Worm (Caenorhabditis elegans): ENCODE data around the gene F10G7.12.
A peak's percentile ranks its signal among the peaks of the same experiment; 100 is the strongest.

Gene F10G7.12

DNA sequence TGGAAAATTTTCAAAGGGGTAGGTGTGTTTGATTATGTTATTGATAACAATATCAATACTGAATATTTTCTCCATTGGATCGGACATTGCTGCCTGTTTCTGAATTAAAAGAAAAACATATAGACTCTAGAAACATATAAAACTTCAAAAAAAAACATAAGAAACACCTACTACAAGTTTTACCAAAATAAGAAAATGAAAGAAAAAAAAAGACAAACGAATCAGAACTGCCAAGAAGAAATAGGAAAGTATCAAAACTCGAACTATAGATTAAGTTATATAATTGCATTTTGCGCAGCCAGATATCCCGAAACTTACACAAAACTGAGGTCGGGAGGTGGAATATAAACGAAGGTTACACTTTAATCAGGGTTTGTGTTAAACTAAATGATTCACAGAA lies 24.2 kb upstream of the F10G7.12 start, which contains the start of gene T05A7.11:
TSS of gene T05A7.11 (minus strand) at position 101 of the 400 bp plus-strand sequence.
- TF ChIP-seq ceh-30 (tag; optimal IDR thresholded peaks at IDR 0.05) (no peak), elt-4 (tag; optimal IDR thresholded peaks at IDR 0.05) (no peak), sox-2 (GFP tag; IDR thresholded peaks at IDR 0.05) (no peak), fkh-10 (GFP tag; optimal IDR thresholded peaks at IDR 0.05) (no peak), ceh-14 (tag; optimal IDR thresholded peaks at IDR 0.05) (no peak), nhr-11 (tag; optimal IDR thresholded peaks at IDR 0.05) (no peak), npax-4 (tag; optimal IDR thresholded peaks at IDR 0.05) (no peak), gmeb-2 (tag; optimal IDR thresholded peaks at IDR 0.05) (no peak), elt-2 (tag; optimal IDR thresholded peaks at IDR 0.05) (no peak), ets-4 (tag; optimal IDR thresholded peaks at IDR 0.05) (no peak), ceh-2 (tag; optimal IDR thresholded peaks at IDR 0.05) (no peak), ama-1 (optimal IDR thresholded peaks at IDR 0.05) (no peak), ttx-3 (tag; optimal IDR thresholded peaks at IDR 0.05) (no peak), C38D4.7 (GFP tag; optimal IDR thresholded peaks at IDR 0.05) (no peak), Y22D7AL.16 (tag; optimal IDR thresholded peaks at IDR 0.05) (no peak), ceh-48 (tag; optimal IDR thresholded peaks at IDR 0.05) (no peak), dve-1 (tag; optimal IDR thresholded peaks at IDR 0.05) (no peak), ztf-16 (tag; optimal IDR thresholded peaks at IDR 0.05) (no peak), odd-2 (tag; optimal IDR thresholded peaks at IDR 0.05) (no peak), pat-9 (tag; optimal IDR thresholded peaks at IDR 0.05) (no peak)

DNA sequence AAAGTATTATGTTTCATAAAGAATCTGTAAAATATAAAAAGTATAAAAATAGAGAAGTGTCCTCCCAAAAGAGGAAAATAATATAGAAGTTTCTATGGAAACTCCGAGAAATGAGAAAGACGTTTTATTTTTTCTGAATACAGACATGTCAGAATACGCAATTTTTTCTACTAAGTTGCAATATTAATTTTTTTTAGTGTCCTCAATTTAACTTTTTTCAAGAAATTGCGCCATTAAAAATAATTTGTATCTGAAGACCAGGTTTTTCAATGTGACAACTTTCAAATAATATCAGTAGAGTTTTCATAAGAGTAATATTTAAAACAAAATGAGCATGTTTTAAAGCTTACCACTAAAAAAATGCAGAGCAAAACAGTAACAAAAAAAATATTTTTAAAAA lies 22.0 kb upstream of the F10G7.12 start, which contains the start of gene fut-5:
TSS of gene fut-5 (minus strand) at position 101 of the 400 bp plus-strand sequence.
- no peak for TF ChIP-seq F13H6.1 (tag; optimal IDR thresholded peaks at IDR 0.05)

DNA sequence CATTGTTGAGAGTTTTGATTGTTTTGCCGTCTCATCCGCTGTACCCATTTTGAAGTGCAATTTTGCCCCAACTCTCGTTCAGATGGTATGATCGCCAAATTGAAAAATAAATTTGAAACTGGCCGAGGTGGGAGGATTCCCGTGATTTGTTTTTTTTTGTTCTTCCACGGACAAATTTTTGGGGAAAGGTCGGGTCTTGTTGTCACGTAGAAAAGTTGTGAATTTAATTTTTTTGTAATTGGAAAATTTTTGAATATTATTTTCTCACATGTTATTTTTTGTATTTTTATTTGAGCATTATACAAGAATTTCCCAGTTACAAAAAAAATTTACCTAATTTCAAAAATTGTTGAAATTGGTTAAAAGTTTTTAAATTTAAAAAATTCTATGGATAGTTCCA lies 17.9 kb upstream of the F10G7.12 start, which contains the start of gene T05A7.6:
TSS of gene T05A7.6 (minus strand) at position 101 of the 400 bp plus-strand sequence.
- TF ChIP-seq ceh-34 (tag; optimal IDR thresholded peaks at IDR 0.05) = no peak
- TF ChIP-seq madf-2 (tag; optimal IDR thresholded peaks at IDR 0.05) = no peak
- TF ChIP-seq C08G9.2 (tag; optimal IDR thresholded peaks at IDR 0.05) = no peak

ce11 chrII:4672584-4673110 lies 16.9 kb upstream of the F10G7.12 start, which contains the start of the genes clec-140 and hmg-11:
Gene clec-140, plus strand, starts transcription at chrII:4673060.
Gene hmg-11, plus strand, starts transcription at chrII:4673085.
- TF ChIP-seq K09A11.1 (tag; optimal IDR thresholded peaks at IDR 0.05; ENCODE audit: insufficient read depth) (no peak), mec-3 (tag; optimal IDR thresholded peaks at IDR 0.05; ENCODE audit: borderline replicate concordance) (no peak), hlh-15 (tag; optimal IDR thresholded peaks at IDR 0.05) (no peak), ztf-16 (tag; optimal IDR thresholded peaks at IDR 0.05) (no peak), ahr-1 (tag; optimal IDR thresholded peaks at IDR 0.05) (no peak), C38D4.7 (GFP tag; optimal IDR thresholded peaks at IDR 0.05) (no peak), ceh-34 (tag; optimal IDR thresholded peaks at IDR 0.05) (no peak), ets-4 (tag; optimal IDR thresholded peaks at IDR 0.05) (no peak), nfya-1 (tag; optimal IDR thresholded peaks at IDR 0.05) (peak; percentile 64), pat-9 (tag; optimal IDR thresholded peaks at IDR 0.05) (no peak), pqm-1 (tag; optimal IDR thresholded peaks at IDR 0.05) (no peak), ref-2 (tag; optimal IDR thresholded peaks at IDR 0.05) (peak; percentile 57), hlh-6 (tag; optimal IDR thresholded peaks at IDR 0.05) (no peak), C08G9.2 (tag; optimal IDR thresholded peaks at IDR 0.05) (no peak), unc-86 (tag; optimal IDR thresholded peaks at IDR 0.05) (no peak), unc-55 (GFP tag; optimal IDR thresholded peaks at IDR 0.05) (no peak), nhr-11 (tag; optimal IDR thresholded peaks at IDR 0.05) (no peak), sdc-2 (tag; optimal IDR thresholded peaks at IDR 0.05) (no peak), ceh-2 (tag; optimal IDR thresholded peaks at IDR 0.05) (no peak), pros-1 (tag; optimal IDR thresholded peaks at IDR 0.05) (no peak), ceh-30 (tag; optimal IDR thresholded peaks at IDR 0.05) (no peak), hlh-30 (tag; optimal IDR thresholded peaks at IDR 0.05; ENCODE audit: insufficient read depth) (peak; percentile 54), zip-5 (tag; optimal IDR thresholded peaks at IDR 0.05) (no peak), F13H6.1 (tag; optimal IDR thresholded peaks at IDR 0.05) (no peak), ceh-45 (GFP tag; IDR thresholded peaks at IDR 0.05) (no peak), ceh-6 (GFP tag; optimal IDR thresholded peaks at IDR 0.05) (no peak), unc-42 (tag; optimal IDR thresholded peaks at IDR 0.05) (peak; percentile 93), ceh-24 (tag; optimal IDR thresholded peaks at IDR 0.05) (no peak), dve-1 (tag; optimal IDR thresholded peaks at IDR 0.05) (no peak), lim-6 (tag; optimal IDR thresholded peaks at IDR 0.05) (peak; percentile 31), madf-2 (tag; optimal IDR thresholded peaks at IDR 0.05) (no peak), ceh-22 (tag; optimal IDR thresholded peaks at IDR 0.05) (no peak), che-1 (tag; optimal IDR thresholded peaks at IDR 0.05) (no peak), ttx-3 (tag; optimal IDR thresholded peaks at IDR 0.05) (no peak), pax-1 (tag; optimal IDR thresholded peaks at IDR 0.05) (no peak)
